Fruit fly (Drosophila melanogaster): Measurements from ENCODE around the gene CG43373.
A peak's percentile ranks its signal among the peaks of the same experiment; 100 is the strongest.

Gene CG43373

DNA sequence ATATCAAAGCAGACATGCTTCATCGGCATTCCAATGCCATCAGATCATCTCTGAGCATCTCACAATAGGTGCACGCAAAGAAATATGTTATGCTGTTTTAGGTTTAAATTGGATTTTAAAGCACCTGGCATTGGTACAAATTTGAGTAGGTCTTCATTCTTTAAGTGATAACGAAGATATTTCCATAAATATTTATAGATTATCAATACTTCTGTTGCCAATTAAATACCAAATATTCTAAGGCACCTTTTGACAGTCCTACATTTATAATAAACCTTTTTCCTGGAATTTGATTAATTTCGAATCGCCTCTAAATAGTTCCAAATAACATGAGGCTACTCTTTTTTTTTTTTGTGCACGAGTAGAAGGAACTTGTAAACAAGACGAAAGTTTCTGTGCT is 69.0 kb downstream of the CG43373 start (continued):
- TF ChIP-seq tio (GFP tag; optimal IDR thresholded peaks at IDR 0.05) (peak; percentile 17), CG6683 (GFP tag; optimal IDR thresholded peaks at IDR 0.05) (no peak), slou (GFP tag; optimal IDR thresholded peaks at IDR 0.05) (no peak), CG1233 (GFP tag; optimal IDR thresholded peaks at IDR 0.05) (no peak), Sry-β (GFP tag; optimal IDR thresholded peaks at IDR 0.05) (no peak), CG17912 (GFP tag; optimal IDR thresholded peaks at IDR 0.05) (no peak), Fer2 (tag; optimal IDR thresholded peaks at IDR 0.05) (no peak), usp (GFP tag; optimal IDR thresholded peaks at IDR 0.05) (no peak), mam (GFP tag; optimal IDR thresholded peaks at IDR 0.05) (no peak), CG18476 (GFP tag; optimal IDR thresholded peaks at IDR 0.05) (no peak), ftz-f1 (GFP tag; optimal IDR thresholded peaks at IDR 0.05) (no peak), rib (GFP tag; IDR thresholded peaks at IDR 0.05) (no peak), Rfx (GFP tag; IDR thresholded peaks at IDR 0.05) (no peak), D19A (tag; optimal IDR thresholded peaks at IDR 0.05) (no peak), gsb (GFP tag; IDR thresholded peaks at IDR 0.05) (no peak), ap (GFP tag; IDR thresholded peaks at IDR 0.05) (no peak), pita (GFP tag; optimal IDR thresholded peaks at IDR 0.05) (no peak), salm (tag; optimal IDR thresholded peaks at IDR 0.05) (no peak), Bgb (GFP tag; IDR thresholded peaks at IDR 0.05; ENCODE audit: partially characterized antibody) (no peak), Hr3 (GFP tag; optimal IDR thresholded peaks at IDR 0.05) (no peak), ems (GFP tag; optimal IDR thresholded peaks at IDR 0.05) (no peak), Poxn (GFP tag; IDR thresholded peaks at IDR 0.05) (no peak), CG7745 (tag; optimal IDR thresholded peaks at IDR 0.05) (no peak), ci (GFP tag; IDR thresholded peaks at IDR 0.05) (no peak), NC2α (GFP tag; optimal IDR thresholded peaks at IDR 0.05) (no peak), CG16863 (GFP tag; optimal IDR thresholded peaks at IDR 0.05) (no peak), z (GFP tag; IDR thresholded peaks at IDR 0.05) (no peak), dysf (GFP tag; IDR thresholded peaks at IDR 0.05) (no peak), unc-4 (GFP tag; IDR thresholded peaks at IDR 0.05; ENCODE audit: partially characterized antibody) (no peak), CG18599 (GFP tag; optimal IDR thresholded peaks at IDR 0.05) (no peak), CG12071 (GFP tag; optimal IDR thresholded peaks at IDR 0.05) (no peak), CG14965 (GFP tag; optimal IDR thresholded peaks at IDR 0.05; ENCODE audit: borderline replicate concordance) (no peak), CG4617 (GFP tag; optimal IDR thresholded peaks at IDR 0.05; ENCODE audit: borderline replicate concordance) (no peak), ato (GFP tag; IDR thresholded peaks at IDR 0.05; ENCODE audit: partially characterized antibody) (no peak), HHEX (GFP tag; optimal IDR thresholded peaks at IDR 0.05) (no peak), Sry-δ (GFP tag; optimal IDR thresholded peaks at IDR 0.05) (no peak), fd64A (GFP tag; optimal IDR thresholded peaks at IDR 0.05) (no peak), jumu (GFP tag; optimal IDR thresholded peaks at IDR 0.05) (no peak), CG10274 (GFP tag; optimal IDR thresholded peaks at IDR 0.05) (no peak), CG34376 (GFP tag; optimal IDR thresholded peaks at IDR 0.05) (no peak), en (GFP tag; optimal IDR thresholded peaks at IDR 0.05) (no peak), lov (optimal IDR thresholded peaks at IDR 0.05) (no peak), lov (GFP tag; IDR thresholded peaks at IDR 0.05) (no peak), Ada2b (GFP tag; IDR thresholded peaks at IDR 0.05) (no peak), da (GFP tag; optimal IDR thresholded peaks at IDR 0.05) (no peak), ac (GFP tag; optimal IDR thresholded peaks at IDR 0.05) (no peak), gro (GFP tag; optimal IDR thresholded peaks at IDR 0.05) (no peak), ewg (GFP tag; optimal IDR thresholded peaks at IDR 0.05) (no peak), cad (GFP tag; optimal IDR thresholded peaks at IDR 0.05) (no peak), fu2 (GFP tag; optimal IDR thresholded peaks at IDR 0.05) (no peak), CG11247 (GFP tag; IDR thresholded peaks at IDR 0.05) (no peak), CG1603 (tag; optimal IDR thresholded peaks at IDR 0.05) (peak; percentile 6)
